Worm (Caenorhabditis elegans): ENCODE measurements around the gene abu-14.

- no peak for TF ChIP-seq snpc-4 (tag; optimal IDR thresholded peaks at IDR 0.05)
- no peak for TF ChIP-seq nhr-11 (tag; optimal IDR thresholded peaks at IDR 0.05)
- no peak for TF ChIP-seq elt-2 (tag; optimal IDR thresholded peaks at IDR 0.05)
- TF ChIP-seq nhr-76 (tag; optimal IDR thresholded peaks at IDR 0.05) = no peak
- TF ChIP-seq unc-62 (GFP tag; optimal IDR thresholded peaks at IDR 0.05) = no peak
- TF ChIP-seq pqm-1 (tag; optimal IDR thresholded peaks at IDR 0.05) = no peak
- TF ChIP-seq nhr-77 (tag; optimal IDR thresholded peaks at IDR 0.05) = no peak
These were observed 34.4 kb upstream of the abu-14 start for ce11 chrII:9261403-9261802.
